Fruit fly (Drosophila melanogaster): ENCODE measurements around the gene Cph.

DNA sequence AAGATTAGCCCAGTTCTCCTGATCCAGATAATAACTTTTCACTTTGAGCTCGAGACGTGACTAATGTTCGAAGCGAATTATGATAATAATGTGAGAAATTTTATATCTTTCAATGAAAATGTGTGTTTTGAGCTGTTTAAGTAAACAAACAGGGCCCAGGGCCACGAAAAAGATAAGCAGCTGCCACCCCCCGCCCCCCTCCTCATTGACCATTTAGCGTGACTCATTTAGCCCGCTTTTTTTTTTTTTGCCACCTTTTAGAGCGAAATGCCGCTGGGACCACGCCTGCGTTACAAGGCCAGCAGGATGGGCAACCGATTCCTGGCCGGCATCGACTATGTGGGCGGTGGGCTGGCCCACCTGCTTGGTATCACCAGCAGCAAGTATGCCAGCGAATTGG, 32.0 kb upstream of the Cph start:
- TF ChIP-seq cic (GFP tag; optimal IDR thresholded peaks at IDR 0.05) (no peak), cnc (optimal IDR thresholded peaks at IDR 0.05) (no peak)
